Worm (Caenorhabditis elegans): ENCODE results near the gene fbxc-27.
"Not testable (repeated sequence)": the region's sequence is repeated elsewhere in the genome, so short reads cannot be mapped to it uniquely, and the experiment has no call there.

The fbxc-27 gene

DNA sequence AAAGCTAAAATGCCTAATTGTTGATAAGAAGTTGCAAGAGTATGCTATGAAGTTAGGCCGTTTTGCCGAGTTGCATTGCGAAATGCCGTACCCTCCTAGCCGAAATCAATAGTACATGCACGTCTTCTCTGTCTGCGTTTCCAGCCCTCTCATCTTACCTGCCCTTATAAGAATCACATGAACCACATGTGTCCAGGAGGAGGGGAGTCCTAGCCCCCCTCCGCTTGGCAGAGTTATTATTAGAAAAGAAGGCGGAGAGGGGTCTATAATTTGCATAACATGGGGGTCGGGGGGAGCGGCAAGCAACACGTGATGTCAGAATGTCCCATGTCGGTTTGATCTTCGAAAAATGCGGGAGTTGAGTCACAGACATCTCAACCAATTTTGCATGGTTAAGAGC lies 43.5 kb downstream of the fbxc-27 start:
- TF ChIP-seq ama-1 (optimal IDR thresholded peaks at IDR 0.05) (no peak), tbx-11 (GFP tag; IDR thresholded peaks at IDR 0.05) (no peak), F13C5.2 (tag; optimal IDR thresholded peaks at IDR 0.05) (no peak), B0310.2 (tag; optimal IDR thresholded peaks at IDR 0.05) (no peak), tbx-37 (GFP tag; conservative IDR thresholded peaks at IDR 0.05) (no peak), scrt-1 (GFP tag; IDR thresholded peaks at IDR 0.05) (no peak), ceh-13 (GFP tag; optimal IDR thresholded peaks at IDR 0.05) (no peak), hnd-1 (tag; optimal IDR thresholded peaks at IDR 0.05) (no peak), aly-1 (tag; optimal IDR thresholded peaks at IDR 0.05) (no peak)

- not testable (repeated sequence) for TF ChIP-seq tra-4 (tag; optimal IDR thresholded peaks at IDR 0.05); ceh-36 (tag; optimal IDR thresholded peaks at IDR 0.05); pes-1 (GFP tag; IDR thresholded peaks at IDR 0.05)
Observed at ce11 chrII:954626-955025, 45.1 kb downstream of the fbxc-27 start, which contains the start of gene fbxc-7. Gene fbxc-7, plus strand, starts transcription at chrII:954926.

- TF ChIP-seq aly-1 (tag; optimal IDR thresholded peaks at IDR 0.05) (no peak), hmbx-1 (tag; optimal IDR thresholded peaks at IDR 0.05) (no peak), hnd-1 (tag; optimal IDR thresholded peaks at IDR 0.05) (no peak), tra-4 (tag; optimal IDR thresholded peaks at IDR 0.05) (no peak), hmg-4 (GFP tag; optimal IDR thresholded peaks at IDR 0.05) (no peak), F13C5.2 (tag; optimal IDR thresholded peaks at IDR 0.05) (no peak), scrt-1 (GFP tag; IDR thresholded peaks at IDR 0.05) (no peak), pes-1 (GFP tag; IDR thresholded peaks at IDR 0.05) (no peak), tbx-11 (GFP tag; IDR thresholded peaks at IDR 0.05) (no peak), ceh-36 (tag; optimal IDR thresholded peaks at IDR 0.05) (no peak), ceh-13 (GFP tag; optimal IDR thresholded peaks at IDR 0.05) (no peak), B0310.2 (tag; optimal IDR thresholded peaks at IDR 0.05) (no peak), tbx-37 (GFP tag; conservative IDR thresholded peaks at IDR 0.05) (no peak), ama-1 (optimal IDR thresholded peaks at IDR 0.05) (no peak), flt-1 (GFP tag; IDR thresholded peaks at IDR 0.05) (no peak)
Observed at ce11 chrII:958618-959017, 49.0 kb downstream of the fbxc-27 start, which contains the start of gene sdz-4. Gene sdz-4, plus strand, starts transcription at chrII:958918.

- TF ChIP-seq tbx-11 (GFP tag; IDR thresholded peaks at IDR 0.05) (no peak), hmg-4 (GFP tag; optimal IDR thresholded peaks at IDR 0.05) (peak; percentile 6)
Observed at ce11 chrII:960218-960617, 50.6 kb downstream of the fbxc-27 start, which contains the start of the genes C32B5.18 and C32B5.7. Gene C32B5.18, plus strand, starts transcription at chrII:960518. Gene C32B5.7, plus strand, starts transcription at chrII:960528.

Data from whole organism, early embryonic.